Worm (Caenorhabditis elegans) whole organism, L2 larva: ENCODE measurements around the gene H03G16.5.

Experiments used
- C34F6.9 ChIP-seq: fragments of 150-350 bp; optimal IDR thresholded peaks from 2 replicates; lab custom pipeline; 2014; ENCODE audit warnings: missing biosample characterization, missing genetic modification characterization
- ama-1 ChIP-seq: fragments of 150-350 bp; optimal IDR thresholded peaks from 2 replicates; lab custom pipeline; 2018; ENCODE audit warnings: inconsistent platforms
- ceh-82 ChIP-seq: fragments of 150-350 bp; optimal IDR thresholded peaks from 2 replicates; lab custom pipeline; 2014; ENCODE audit warnings: missing biosample characterization, missing genetic modification characterization
- crh-2 ChIP-seq: sonication (generic microtip); optimal IDR thresholded peaks from 2 replicates; lab custom pipeline; 2017; ENCODE audit warnings: missing biosample characterization, missing genetic modification characterization
- fos-1 ChIP-seq: fragments of 150-350 bp; optimal IDR thresholded peaks from 2 replicates; lab custom pipeline; 2014; ENCODE audit warnings: missing biosample characterization, missing genetic modification characterization
- nhr-129 ChIP-seq: fragments of 150-350 bp; optimal IDR thresholded peaks from 2 replicates; lab custom pipeline; 2014; ENCODE audit warnings: missing biosample characterization, missing genetic modification characterization
- nhr-237 ChIP-seq: fragments of 150-350 bp; optimal IDR thresholded peaks from 2 replicates; lab custom pipeline; 2014; ENCODE audit warnings: missing biosample characterization, missing genetic modification characterization
- nhr-6 ChIP-seq: fragments of 150-350 bp; optimal IDR thresholded peaks from 2 replicates; lab custom pipeline; 2014; ENCODE audit warnings: missing biosample characterization, missing genetic modification characterization
- sma-3 ChIP-seq: sonication (generic microtip); optimal IDR thresholded peaks from 2 replicates; lab custom pipeline; 2016; ENCODE audit warnings: missing genetic modification reagents, missing genetic modification characterization, missing compliant biosample characterization
- unc-55 ChIP-seq: fragments of 150-350 bp; sonication (generic microtip); optimal IDR thresholded peaks from 3 replicates; lab custom pipeline; 2014; ENCODE audit warnings: missing biosample characterization, missing genetic modification reagents, missing genetic modification characterization
- ztf-11 ChIP-seq: sonication (generic microtip); optimal IDR thresholded peaks from 2 replicates; lab custom pipeline; 2017; ENCODE audit warnings: missing biosample characterization, missing genetic modification characterization

H03G16.5 gene

DNA sequence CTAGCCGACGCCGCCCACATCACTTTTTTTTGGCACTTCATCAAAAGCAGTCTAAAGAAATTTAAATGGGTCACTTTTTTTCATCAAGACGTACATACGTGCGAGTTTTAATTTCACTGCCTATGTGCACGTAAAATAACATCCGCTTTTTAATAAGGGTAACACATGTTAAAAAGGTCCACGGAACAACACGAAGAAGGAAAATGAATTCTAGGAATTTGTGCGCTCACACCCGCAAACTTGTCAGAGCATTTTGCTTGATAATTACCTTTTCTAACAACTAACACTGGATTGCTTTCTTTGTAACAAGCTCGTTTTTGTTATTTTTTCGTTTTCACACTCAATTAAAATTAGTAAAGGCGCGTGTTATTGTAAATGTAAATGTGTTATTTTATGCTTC, 47.9 kb downstream of the H03G16.5 start:
- TF ChIP-seq nhr-6 (tag; lab: Kevin White, UChicago) (no peak), ztf-11 (tag; lab: Kevin White, UChicago) (no peak), ama-1 (lab: Kevin White, UChicago) (no peak), unc-55 (GFP tag; lab: Kevin White, UChicago) (no peak), ceh-82 (no peak)

DNA sequence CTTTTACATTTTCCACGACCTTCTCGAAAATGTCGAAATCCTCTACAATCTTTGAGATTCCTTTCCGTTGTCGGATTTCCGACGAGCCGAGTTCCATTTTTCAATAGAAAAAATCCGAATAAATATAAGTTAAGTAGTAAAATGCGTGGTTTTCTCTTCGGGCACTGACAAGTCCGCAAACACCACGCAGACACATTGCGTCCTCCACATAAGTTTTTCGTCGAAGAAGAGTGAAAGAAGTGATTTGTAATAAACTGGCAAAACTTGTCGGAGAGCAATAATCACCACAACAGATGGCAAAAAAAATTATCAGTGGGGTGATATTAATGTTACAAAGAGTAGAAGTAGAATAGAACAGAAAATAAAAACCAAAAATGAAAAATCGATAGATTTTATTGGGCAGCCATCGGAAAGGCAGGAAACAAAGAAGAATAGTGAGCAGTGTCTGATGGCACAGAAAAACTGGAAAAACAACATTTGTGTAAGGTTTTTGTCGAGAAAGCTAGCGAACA, 49.7 kb downstream of the H03G16.5 start, which contains the start of gene ergi-2:
Gene ergi-2 (minus strand): TSS at position 462 of the 512 bp plus-strand sequence.
- no peak for TF ChIP-seq sma-3 (GFP tag; lab: Kevin White, UChicago)
- TF ChIP-seq nhr-237 (tag; lab: Kevin White, UChicago), result no peak
- peak; percentile 32 for TF ChIP-seq C34F6.9 (tag; lab: Kevin White, UChicago)
- TF ChIP-seq unc-55 (GFP tag; lab: Kevin White, UChicago), result peak; percentile 35
- TF ChIP-seq nhr-129 (tag; lab: Kevin White, UChicago), result peak; percentile 46
- TF ChIP-seq crh-2, result peak; percentile 43
- peak; percentile 23 for TF ChIP-seq fos-1 (tag; lab: Kevin White, UChicago)
